Worm (Caenorhabditis elegans) whole organism, L4 larva: ENCODE data around the gene R01E6.5.
A peak's percentile ranks its signal among the peaks of the same experiment; 100 is the strongest.

Source experiments
- D1046.2 ChIP-seq: fragments of 200-800 bp; sonication (Bioruptor generic); IDR thresholded peaks from 2 replicates; pipeline ENCODE4 v1.3.6; 2022; ENCODE audit warnings: missing genetic modification characterization, missing compliant biosample characterization
- F10B5.3 ChIP-seq: sonication (generic microtip); optimal IDR thresholded peaks from 2 replicates; lab custom pipeline; 2016; ENCODE audit warnings: mild to moderate bottlenecking, missing genetic modification characterization, missing compliant biosample characterization
- F26F4.8 ChIP-seq: fragments of 200-800 bp; sonication (Bioruptor generic); conservative IDR thresholded peaks from 2 replicates; pipeline ENCODE4 v1.3.6; 2022; ENCODE audit warnings: missing genetic modification characterization, missing compliant biosample characterization
- F37D6.2 ChIP-seq: sonication (generic microtip); optimal IDR thresholded peaks from 2 replicates; lab custom pipeline; 2016; ENCODE audit warnings: mild to moderate bottlenecking, missing genetic modification characterization, missing compliant biosample characterization
- F49E8.2 ChIP-seq: sonication (generic microtip); optimal IDR thresholded peaks from 2 replicates; lab custom pipeline; 2016; ENCODE audit warnings: missing compliant biosample characterization, mild to moderate bottlenecking, missing genetic modification characterization, borderline replicate concordance
- R02D3.7 ChIP-seq: fragments of 150-350 bp; sonication (generic microtip); optimal IDR thresholded peaks from 3 replicates; lab custom pipeline; 2014; ENCODE audit warnings: missing biosample characterization, missing genetic modification characterization
- T26A8.4 ChIP-seq: fragments of 200-800 bp; sonication (Bioruptor generic); IDR thresholded peaks from 2 replicates; pipeline ENCODE4 v1.3.6; 2022; ENCODE audit warnings: missing genetic modification characterization, missing compliant biosample characterization
- ZK337.2 ChIP-seq: fragments of 200-800 bp; sonication (Bioruptor generic); IDR thresholded peaks from 2 replicates; pipeline ENCODE4 v1.3.6; 2022; ENCODE audit warnings: missing genetic modification reagents, missing genetic modification characterization, missing compliant biosample characterization
- aha-1 ChIP-seq: fragments of 150-350 bp; peaks from one replicate; lab custom pipeline; 2014; ENCODE audit warnings: missing biosample characterization, missing genetic modification characterization
- ama-1 ChIP-seq: fragments of 150-350 bp; optimal IDR thresholded peaks from 2 replicates; lab custom pipeline; 2014; ENCODE audit warnings: inconsistent platforms, mixed read lengths
- arid-1 ChIP-seq: fragments of 200-800 bp; sonication (Bioruptor generic); conservative IDR thresholded peaks from 2 replicates; pipeline ENCODE4 v1.3.6; 2022; ENCODE audit warnings: missing genetic modification reagents, missing genetic modification characterization, missing compliant biosample characterization
- ceh-32 ChIP-seq: sonication (generic microtip); optimal IDR thresholded peaks from 2 replicates; lab custom pipeline; 2016; ENCODE audit warnings: mild to moderate bottlenecking, missing genetic modification characterization, missing compliant biosample characterization; ENCODE audit not compliant: poor library complexity
- ceh-44 ChIP-seq: fragments of 200-800 bp; sonication (Bioruptor generic); IDR thresholded peaks from 2 replicates; pipeline ENCODE4 v1.3.6; 2022; ENCODE audit warnings: missing genetic modification reagents, missing genetic modification characterization, missing compliant biosample characterization
- daf-16 ChIP-seq, 3 experiments: sonication (generic microtip); optimal IDR thresholded peaks; 2 replicates each; lab custom pipeline; 2016 to 2017; ENCODE audit warnings: missing genetic modification characterization in 3 of 3, missing genetic modification reagents in 3 of 3, mild to moderate bottlenecking in 2 of 3, missing compliant biosample characterization in 2 of 3, missing biosample characterization in 1 of 3, moderate library complexity in 1 of 3
- daf-8 ChIP-seq: fragments of 200-800 bp; sonication (Bioruptor generic); IDR thresholded peaks from 2 replicates; pipeline ENCODE4 v1.3.6; 2022; ENCODE audit warnings: missing genetic modification characterization, missing compliant biosample characterization
- dmd-6 ChIP-seq: fragments of 200-800 bp; sonication (Bioruptor generic); IDR thresholded peaks from 2 replicates; pipeline ENCODE4 v1.3.6; 2022; ENCODE audit warnings: missing genetic modification reagents, missing genetic modification characterization, missing compliant biosample characterization
- dmd-8 ChIP-seq: fragments of 200-800 bp; sonication (Bioruptor generic); IDR thresholded peaks from 2 replicates; pipeline ENCODE4 v1.3.6; 2022; ENCODE audit warnings: missing genetic modification characterization, missing compliant biosample characterization
- dmd-9 ChIP-seq: fragments of 200-800 bp; sonication (Bioruptor generic); IDR thresholded peaks from 2 replicates; pipeline ENCODE4 v1.3.6; 2022; ENCODE audit warnings: missing genetic modification reagents, missing genetic modification characterization, missing compliant biosample characterization
- duxl-1 ChIP-seq: sonication (generic microtip); optimal IDR thresholded peaks from 2 replicates; lab custom pipeline; 2016; ENCODE audit warnings: mild to moderate bottlenecking, missing genetic modification characterization, moderate library complexity, missing compliant biosample characterization; ENCODE audit not compliant: poor library complexity
- dve-1 ChIP-seq: sonication (generic microtip); optimal IDR thresholded peaks from 2 replicates; lab custom pipeline; 2017; ENCODE audit warnings: antibody characterized with exemption, mild to moderate bottlenecking, missing genetic modification characterization, missing compliant biosample characterization; ENCODE audit not compliant: insufficient read depth
- egl-43 ChIP-seq: fragments of 200-800 bp; sonication (Bioruptor generic); IDR thresholded peaks from 2 replicates; pipeline ENCODE4 v1.3.6; 2022; ENCODE audit warnings: missing genetic modification reagents, missing genetic modification characterization, missing compliant biosample characterization
- fkh-10 ChIP-seq: fragments of 150-350 bp; optimal IDR thresholded peaks from 2 replicates; lab custom pipeline; 2014; ENCODE audit warnings: missing biosample characterization, missing genetic modification reagents, missing genetic modification characterization
- gei-8 ChIP-seq: fragments of 200-800 bp; sonication (Bioruptor generic); optimal IDR thresholded peaks from 2 replicates; lab custom pipeline; 2018; ENCODE audit warnings: mild to moderate bottlenecking, missing genetic modification characterization, missing compliant biosample characterization
- hif-1 ChIP-seq, 2 experiments: sonication (generic microtip); optimal IDR thresholded peaks; 2 replicates each; lab custom pipeline; 2016 to 2017; ENCODE audit warnings: missing compliant biosample characterization in 2 of 2, missing genetic modification characterization in 2 of 2, missing genetic modification reagents in 2 of 2, missing genotype in 2 of 2, mild to moderate bottlenecking in 1 of 2
- hlh-11 ChIP-seq: fragments of 200-800 bp; sonication (Bioruptor generic); optimal IDR thresholded peaks from 2 replicates; lab custom pipeline; 2018; ENCODE audit warnings: mild to moderate bottlenecking, missing genetic modification characterization, missing compliant biosample characterization
- hlh-30 ChIP-seq: sonication (generic microtip); optimal IDR thresholded peaks from 2 replicates; lab custom pipeline; 2017; ENCODE audit warnings: antibody characterized with exemption, mild to moderate bottlenecking, missing genetic modification characterization, missing compliant biosample characterization; ENCODE audit not compliant: insufficient read depth
- jun-1 ChIP-seq: fragments of 150-350 bp; optimal IDR thresholded peaks from 2 replicates; lab custom pipeline; 2014; ENCODE audit warnings: missing biosample characterization, missing genetic modification reagents, missing genetic modification characterization
- lin-39 ChIP-seq: fragments of 150-350 bp; optimal IDR thresholded peaks from 2 replicates; lab custom pipeline; 2014; ENCODE audit warnings: missing biosample characterization, missing genetic modification reagents, missing genetic modification characterization
- lsy-2 ChIP-seq, 2 experiments: fragments of 150-350 bp in 1 of 2; sonication (generic microtip) in 1 of 2; optimal IDR thresholded peaks; 2 replicates each; lab custom pipeline; 2014 to 2017; ENCODE audit warnings: missing biosample characterization in 2 of 2, missing genetic modification characterization in 2 of 2
- mdl-1 ChIP-seq, 2 experiments: fragments of 150-350 bp in 1 of 2; sonication (generic microtip) in 1 of 2; optimal IDR thresholded peaks; 2 replicates each; lab custom pipeline; 2014 to 2017; ENCODE audit warnings: missing biosample characterization in 2 of 2, missing genetic modification characterization in 2 of 2
- mdt-29 ChIP-seq: fragments of 200-800 bp; sonication (Bioruptor generic); IDR thresholded peaks from 2 replicates; pipeline ENCODE4 v1.3.6; 2022; ENCODE audit warnings: missing genetic modification reagents, missing genetic modification characterization, missing compliant biosample characterization
- mep-1 ChIP-seq: fragments of 150-350 bp; sonication (generic microtip); optimal IDR thresholded peaks from 3 replicates; lab custom pipeline; 2014; ENCODE audit warnings: missing biosample characterization, missing genetic modification characterization
- mxl-3 ChIP-seq: fragments of 200-800 bp; sonication (Bioruptor generic); optimal IDR thresholded peaks from 2 replicates; lab custom pipeline; 2018; ENCODE audit warnings: mild to moderate bottlenecking, missing genetic modification characterization, missing compliant biosample characterization
- nhr-11 ChIP-seq: fragments of 150-350 bp; optimal IDR thresholded peaks from 2 replicates; lab custom pipeline; 2014; ENCODE audit warnings: missing biosample characterization, missing genetic modification characterization
- nhr-25 ChIP-seq: sonication (generic microtip); optimal IDR thresholded peaks from 2 replicates; lab custom pipeline; 2017; ENCODE audit warnings: missing genetic modification characterization, mild to moderate bottlenecking, missing compliant biosample characterization, antibody characterized with exemption, moderate library complexity, borderline replicate concordance; ENCODE audit not compliant: insufficient read depth
- nhr-28 ChIP-seq: fragments of 150-350 bp; optimal IDR thresholded peaks from 2 replicates; lab custom pipeline; 2014; ENCODE audit warnings: missing biosample characterization, missing genetic modification characterization
- nhr-41 ChIP-seq: fragments of 200-800 bp; sonication (Bioruptor generic); IDR thresholded peaks from 2 replicates; pipeline ENCODE4 v1.3.6; 2022; ENCODE audit warnings: missing genetic modification reagents, missing genetic modification characterization, missing compliant biosample characterization
- sdz-12 ChIP-seq: fragments of 200-800 bp; sonication (Bioruptor generic); optimal IDR thresholded peaks from 2 replicates; lab custom pipeline; 2018; ENCODE audit warnings: mild to moderate bottlenecking, missing genetic modification characterization, missing compliant biosample characterization
- spr-1 ChIP-seq: sonication (generic microtip); optimal IDR thresholded peaks from 2 replicates; lab custom pipeline; 2016; ENCODE audit warnings: mild to moderate bottlenecking, missing genetic modification characterization, missing compliant biosample characterization
- spr-3 ChIP-seq: fragments of 200-800 bp; sonication (Bioruptor generic); optimal IDR thresholded peaks from 2 replicates; lab custom pipeline; 2018; ENCODE audit warnings: mild to moderate bottlenecking, missing genetic modification characterization, missing compliant biosample characterization
- tra-1 ChIP-seq: fragments of 200-800 bp; sonication (Bioruptor generic); IDR thresholded peaks from 2 replicates; pipeline ENCODE4 v1.3.6; 2022; ENCODE audit warnings: missing genetic modification reagents, missing genetic modification characterization, missing compliant biosample characterization
- unc-62 ChIP-seq, 3 experiments: fragments of 150-350 bp in 1 of 3; sonication (generic microtip); optimal IDR thresholded peaks in 2 of 3; peaks in 1 of 3; 1 replicate in 1 of 3; 2 replicates in 2 of 3; lab custom pipeline; 2014 to 2017; ENCODE audit warnings: missing biosample characterization in 3 of 3, missing genetic modification characterization in 3 of 3, missing genetic modification reagents in 3 of 3, missing genotype in 1 of 3
- vab-7 ChIP-seq: fragments of 200-800 bp; sonication (Bioruptor generic); IDR thresholded peaks from 2 replicates; pipeline ENCODE4 v1.3.6; 2022; ENCODE audit warnings: missing genetic modification reagents, missing genetic modification characterization, missing compliant biosample characterization
- zfp-2 ChIP-seq: sonication (generic microtip); optimal IDR thresholded peaks from 2 replicates; lab custom pipeline; 2016; ENCODE audit warnings: mild to moderate bottlenecking, missing genetic modification characterization, missing compliant biosample characterization
- ztf-7 ChIP-seq: fragments of 150-350 bp; optimal IDR thresholded peaks from 2 replicates; lab custom pipeline; 2014; ENCODE audit warnings: missing biosample characterization, missing genetic modification characterization

Gene R01E6.5

DNA sequence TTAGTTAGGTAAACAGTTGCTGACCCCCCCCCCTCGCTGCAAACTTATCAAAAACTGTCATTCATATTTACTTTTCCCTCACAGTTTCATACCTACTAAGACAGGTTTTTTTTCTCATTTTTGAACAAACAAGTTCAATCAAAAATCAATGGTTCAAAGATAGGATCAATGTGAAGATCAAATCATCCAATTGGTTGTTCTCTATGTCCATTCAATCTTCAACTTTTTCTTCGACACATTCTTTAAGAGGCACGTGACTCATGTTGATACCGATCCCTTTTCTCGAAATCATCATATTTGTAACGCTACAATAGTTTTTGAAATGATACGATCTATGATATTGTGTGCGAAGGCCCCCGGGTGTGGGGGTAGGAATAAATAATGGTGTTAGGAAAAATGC, 2.8 kb downstream of the R01E6.5 start (continued):
- TF ChIP-seq lsy-2 (tag; optimal IDR thresholded peaks at IDR 0.05; lab: Kevin White, UChicago), result peak in 1 of 2 experiments; percentile 35
- no peak for TF ChIP-seq daf-16 (GFP tag; optimal IDR thresholded peaks at IDR 0.05; lab: Kevin White, UChicago)
- TF ChIP-seq daf-16 (tag; optimal IDR thresholded peaks at IDR 0.05; lab: Kevin White, UChicago), result peak; percentile 25
- no peak for TF ChIP-seq gei-8 (GFP tag; lab: Kevin White, UChicago)

ce11 chrX:13541335-13541734, 4.5 kb downstream of the R01E6.5 start:
- TF ChIP-seq mdt-29 (GFP tag; lab: Robert Waterston, UW), result no peak
- TF ChIP-seq dmd-6 (GFP tag; lab: Robert Waterston, UW), result peak; percentile 33
- TF ChIP-seq mxl-3, result peak; percentile 5
- TF ChIP-seq gei-8 (GFP tag; lab: Kevin White, UChicago), result no peak
- TF ChIP-seq R02D3.7 (tag; lab: Kevin White, UChicago), result no peak
- no peak for TF ChIP-seq nhr-25 (tag; lab: Kevin White, UChicago)
- no peak for TF ChIP-seq nhr-41
- no peak for TF ChIP-seq F10B5.3 (tag; lab: Kevin White, UChicago)
- no peak for TF ChIP-seq duxl-1 (tag; lab: Kevin White, UChicago)
- TF ChIP-seq sdz-12 (GFP tag; lab: Kevin White, UChicago), result no peak
- peak in 1 of 2 experiments; percentile 37 for TF ChIP-seq hif-1 (tag; optimal IDR thresholded peaks at IDR 0.05; lab: Kevin White, UChicago)
- TF ChIP-seq lin-39 (tag; lab: Kevin White, UChicago), result no peak
- peak; percentile 22 for TF ChIP-seq dve-1
- TF ChIP-seq egl-43 (GFP tag; lab: Robert Waterston, UW), result no peak
- TF ChIP-seq vab-7 (GFP tag; lab: Robert Waterston, UW), result no peak
- no peak for TF ChIP-seq D1046.2 (GFP tag; lab: Robert Waterston, UW)
- TF ChIP-seq nhr-28 (tag; lab: Kevin White, UChicago), result peak; percentile 47
- no peak for TF ChIP-seq zfp-2 (tag; lab: Kevin White, UChicago)
- TF ChIP-seq hlh-30 (tag; lab: Kevin White, UChicago), result peak; percentile 49
- no peak for TF ChIP-seq ceh-44 (GFP tag; lab: Robert Waterston, UW)
- TF ChIP-seq spr-3 (GFP tag; lab: Kevin White, UChicago), result no peak
- no peak for TF ChIP-seq daf-16 (GFP tag; optimal IDR thresholded peaks at IDR 0.05; lab: Kevin White, UChicago)
- TF ChIP-seq daf-16 (tag; optimal IDR thresholded peaks at IDR 0.05; lab: Kevin White, UChicago), result peak; percentile 42
- TF ChIP-seq unc-62 (GFP tag; optimal IDR thresholded peaks at IDR 0.05 in 1 of 2; lab: Kevin White, UChicago), result no peak
- TF ChIP-seq unc-62 (tag; optimal IDR thresholded peaks at IDR 0.05; lab: Kevin White, UChicago), result no peak
- no peak for TF ChIP-seq dmd-9 (GFP tag; lab: Robert Waterston, UW)
- TF ChIP-seq aha-1, result peak; percentile 58
- TF ChIP-seq nhr-11, result no peak
- no peak for TF ChIP-seq daf-8
- TF ChIP-seq ceh-32 (tag; lab: Kevin White, UChicago), result no peak
- TF ChIP-seq arid-1 (GFP tag; lab: Robert Waterston, UW), result no peak
- no peak for TF ChIP-seq dmd-8 (GFP tag; lab: Robert Waterston, UW)
- no peak for TF ChIP-seq tra-1 (GFP tag; lab: Robert Waterston, UW)
- no peak for TF ChIP-seq F26F4.8 (GFP tag; lab: Robert Waterston, UW)
- no peak for TF ChIP-seq jun-1 (tag; lab: Kevin White, UChicago)
- no peak for TF ChIP-seq T26A8.4 (GFP tag; lab: Robert Waterston, UW)
- TF ChIP-seq ztf-7 (tag; lab: Kevin White, UChicago), result no peak
- no peak for TF ChIP-seq F37D6.2 (tag; lab: Kevin White, UChicago)
- no peak for TF ChIP-seq fkh-10 (GFP tag; lab: Kevin White, UChicago)
- no peak for TF ChIP-seq F49E8.2 (tag; lab: Kevin White, UChicago)
- TF ChIP-seq mep-1 (tag; lab: Kevin White, UChicago), result peak; percentile 32
- peak; percentile 96 for TF ChIP-seq ama-1
- no peak for TF ChIP-seq ZK337.2 (GFP tag; lab: Robert Waterston, UW)
- no peak for TF ChIP-seq lsy-2 (tag; optimal IDR thresholded peaks at IDR 0.05; lab: Kevin White, UChicago)
- no peak for TF ChIP-seq spr-1 (tag; lab: Kevin White, UChicago)
- peak in 1 of 2 experiments; percentile 32 for TF ChIP-seq mdl-1 (tag; optimal IDR thresholded peaks at IDR 0.05; lab: Kevin White, UChicago)
- TF ChIP-seq hlh-11 (tag; lab: Kevin White, UChicago), result peak; percentile 49
